Worm (Caenorhabditis elegans) whole organism, L4 larva: ENCODE measurements around the gene tbc-10.

ENCODE experiments used
- F10B5.3 ChIP-seq: sonication (generic microtip); optimal IDR thresholded peaks from 2 replicates; lab custom pipeline; 2016; ENCODE audit warnings: mild to moderate bottlenecking, missing genetic modification characterization, missing compliant biosample characterization
- F37D6.2 ChIP-seq: sonication (generic microtip); optimal IDR thresholded peaks from 2 replicates; lab custom pipeline; 2016; ENCODE audit warnings: mild to moderate bottlenecking, missing genetic modification characterization, missing compliant biosample characterization
- F44E2.7 ChIP-seq: fragments of 200-800 bp; sonication (Bioruptor generic); IDR thresholded peaks from 2 replicates; pipeline ENCODE4 v2.1.2; 2022; ENCODE audit warnings: missing genetic modification characterization, missing compliant biosample characterization
- T26A8.4 ChIP-seq: fragments of 200-800 bp; sonication (Bioruptor generic); IDR thresholded peaks from 2 replicates; pipeline ENCODE4 v1.3.6; 2022; ENCODE audit warnings: missing genetic modification characterization, missing compliant biosample characterization
- Y105C5A.15 ChIP-seq: fragments of 200-800 bp; sonication (Bioruptor generic); IDR thresholded peaks from 2 replicates; pipeline ENCODE4 v1.3.6; 2022; ENCODE audit warnings: missing genetic modification characterization, missing compliant biosample characterization
- Y75B8A.6 ChIP-seq: fragments of 200-800 bp; sonication (Bioruptor generic); IDR thresholded peaks from 2 replicates; pipeline ENCODE4 v1.3.6; 2022; ENCODE audit warnings: missing genetic modification reagents, missing genetic modification characterization, missing compliant biosample characterization
- aha-1 ChIP-seq: fragments of 150-350 bp; peaks from one replicate; lab custom pipeline; 2014; ENCODE audit warnings: missing biosample characterization, missing genetic modification characterization
- aly-2 ChIP-seq: sonication (generic microtip); optimal IDR thresholded peaks from 2 replicates; lab custom pipeline; 2018; ENCODE audit warnings: missing biosample characterization, missing genetic modification characterization
- ceh-62 ChIP-seq: sonication (generic microtip); optimal IDR thresholded peaks from 2 replicates; lab custom pipeline; 2017; ENCODE audit warnings: missing biosample characterization, missing genetic modification characterization
- cey-2 ChIP-seq: sonication (generic microtip); optimal IDR thresholded peaks from 3 replicates; lab custom pipeline; 2017; ENCODE audit warnings: missing genetic modification characterization, mild to moderate bottlenecking, missing compliant biosample characterization, antibody characterized with exemption, borderline replicate concordance; ENCODE audit not compliant: insufficient read depth
- ctbp-1 ChIP-seq: fragments of 200-800 bp; sonication (Bioruptor generic); IDR thresholded peaks from 2 replicates; pipeline ENCODE4 v1.3.6; 2022; ENCODE audit warnings: missing genetic modification reagents, missing genetic modification characterization, missing compliant biosample characterization
- daf-16 ChIP-seq, 3 experiments: sonication (generic microtip); optimal IDR thresholded peaks; 2 replicates each; lab custom pipeline; 2016 to 2017; ENCODE audit warnings: missing genetic modification characterization in 3 of 3, missing genetic modification reagents in 3 of 3, mild to moderate bottlenecking in 2 of 3, missing compliant biosample characterization in 2 of 3, missing biosample characterization in 1 of 3, moderate library complexity in 1 of 3
- daf-8 ChIP-seq: fragments of 200-800 bp; sonication (Bioruptor generic); IDR thresholded peaks from 2 replicates; pipeline ENCODE4 v1.3.6; 2022; ENCODE audit warnings: missing genetic modification characterization, missing compliant biosample characterization
- dmd-6 ChIP-seq: fragments of 200-800 bp; sonication (Bioruptor generic); IDR thresholded peaks from 2 replicates; pipeline ENCODE4 v1.3.6; 2022; ENCODE audit warnings: missing genetic modification reagents, missing genetic modification characterization, missing compliant biosample characterization
- egl-43 ChIP-seq: fragments of 200-800 bp; sonication (Bioruptor generic); IDR thresholded peaks from 2 replicates; pipeline ENCODE4 v1.3.6; 2022; ENCODE audit warnings: missing genetic modification reagents, missing genetic modification characterization, missing compliant biosample characterization
- fos-1 ChIP-seq: fragments of 150-350 bp; optimal IDR thresholded peaks from 2 replicates; lab custom pipeline; 2014; ENCODE audit warnings: missing biosample characterization, missing genetic modification characterization
- hif-1 ChIP-seq, 2 experiments: sonication (generic microtip); optimal IDR thresholded peaks; 2 replicates each; lab custom pipeline; 2016 to 2017; ENCODE audit warnings: missing compliant biosample characterization in 2 of 2, missing genetic modification characterization in 2 of 2, missing genetic modification reagents in 2 of 2, missing genotype in 2 of 2, mild to moderate bottlenecking in 1 of 2
- hlh-11 ChIP-seq: fragments of 200-800 bp; sonication (Bioruptor generic); optimal IDR thresholded peaks from 2 replicates; lab custom pipeline; 2018; ENCODE audit warnings: mild to moderate bottlenecking, missing genetic modification characterization, missing compliant biosample characterization
- hlh-30 ChIP-seq: sonication (generic microtip); optimal IDR thresholded peaks from 2 replicates; lab custom pipeline; 2017; ENCODE audit warnings: antibody characterized with exemption, mild to moderate bottlenecking, missing genetic modification characterization, missing compliant biosample characterization; ENCODE audit not compliant: insufficient read depth
- hmg-1.1 ChIP-seq: fragments of 200-800 bp; sonication (Bioruptor generic); IDR thresholded peaks from 2 replicates; pipeline ENCODE4 v1.3.6; 2022; ENCODE audit warnings: missing genetic modification reagents, missing genetic modification characterization, missing compliant biosample characterization
- lin-15B ChIP-seq: fragments of 150-350 bp; sonication (generic microtip); optimal IDR thresholded peaks from 3 replicates; lab custom pipeline; 2014; ENCODE audit warnings: missing biosample characterization, missing genetic modification characterization
- mdl-1 ChIP-seq, 2 experiments: fragments of 150-350 bp in 1 of 2; sonication (generic microtip) in 1 of 2; optimal IDR thresholded peaks; 2 replicates each; lab custom pipeline; 2014 to 2017; ENCODE audit warnings: missing biosample characterization in 2 of 2, missing genetic modification characterization in 2 of 2
- mep-1 ChIP-seq: fragments of 150-350 bp; sonication (generic microtip); optimal IDR thresholded peaks from 3 replicates; lab custom pipeline; 2014; ENCODE audit warnings: missing biosample characterization, missing genetic modification characterization
- mes-2 ChIP-seq: sonication (generic microtip); optimal IDR thresholded peaks from 2 replicates; lab custom pipeline; 2016; ENCODE audit warnings: missing genotype, mild to moderate bottlenecking, missing genetic modification characterization, missing compliant biosample characterization; ENCODE audit not compliant: poor library complexity, severe bottlenecking
- mxl-3 ChIP-seq: fragments of 200-800 bp; sonication (Bioruptor generic); optimal IDR thresholded peaks from 2 replicates; lab custom pipeline; 2018; ENCODE audit warnings: mild to moderate bottlenecking, missing genetic modification characterization, missing compliant biosample characterization
- nhr-11 ChIP-seq: fragments of 150-350 bp; optimal IDR thresholded peaks from 2 replicates; lab custom pipeline; 2014; ENCODE audit warnings: missing biosample characterization, missing genetic modification characterization
- nhr-111 ChIP-seq: fragments of 200-800 bp; sonication (Bioruptor generic); optimal IDR thresholded peaks from 2 replicates; lab custom pipeline; 2018; ENCODE audit warnings: mild to moderate bottlenecking, missing genetic modification characterization, missing compliant biosample characterization
- nhr-237 ChIP-seq: sonication (generic microtip); optimal IDR thresholded peaks from 2 replicates; lab custom pipeline; 2017; ENCODE audit warnings: missing biosample characterization, missing genetic modification characterization
- nhr-28 ChIP-seq: fragments of 150-350 bp; optimal IDR thresholded peaks from 2 replicates; lab custom pipeline; 2014; ENCODE audit warnings: missing biosample characterization, missing genetic modification characterization
- nhr-41 ChIP-seq: fragments of 200-800 bp; sonication (Bioruptor generic); IDR thresholded peaks from 2 replicates; pipeline ENCODE4 v1.3.6; 2022; ENCODE audit warnings: missing genetic modification reagents, missing genetic modification characterization, missing compliant biosample characterization
- nhr-76 ChIP-seq: fragments of 150-350 bp; optimal IDR thresholded peaks from 2 replicates; lab custom pipeline; 2014; ENCODE audit warnings: missing biosample characterization, missing genetic modification characterization
- nhr-77 ChIP-seq: fragments of 150-350 bp; optimal IDR thresholded peaks from 2 replicates; lab custom pipeline; 2014; ENCODE audit warnings: missing biosample characterization, missing genetic modification characterization
- php-3 ChIP-seq: fragments of 200-800 bp; sonication (Bioruptor generic); IDR thresholded peaks from 2 replicates; pipeline ENCODE4 v1.3.6; 2022; ENCODE audit warnings: missing genetic modification reagents, missing genetic modification characterization, missing compliant biosample characterization
- saeg-2 ChIP-seq: fragments of 200-800 bp; sonication (Bioruptor generic); IDR thresholded peaks from 2 replicates; pipeline ENCODE4 v1.3.6; 2022; ENCODE audit warnings: missing genetic modification reagents, missing genetic modification characterization, missing compliant biosample characterization
- set-16 ChIP-seq: fragments of 200-800 bp; sonication (Bioruptor generic); IDR thresholded peaks from 2 replicates; pipeline ENCODE4 v1.3.6; 2022; ENCODE audit warnings: missing genetic modification reagents, missing genetic modification characterization, missing compliant biosample characterization
- spr-1 ChIP-seq: sonication (generic microtip); optimal IDR thresholded peaks from 2 replicates; lab custom pipeline; 2016; ENCODE audit warnings: mild to moderate bottlenecking, missing genetic modification characterization, missing compliant biosample characterization
- unc-39 ChIP-seq: sonication (generic microtip); optimal IDR thresholded peaks from 2 replicates; lab custom pipeline; 2017; ENCODE audit warnings: missing biosample characterization, missing genetic modification characterization
- unc-62 ChIP-seq, 3 experiments: fragments of 150-350 bp in 1 of 3; sonication (generic microtip); optimal IDR thresholded peaks in 2 of 3; peaks in 1 of 3; 1 replicate in 1 of 3; 2 replicates in 2 of 3; lab custom pipeline; 2014 to 2017; ENCODE audit warnings: missing biosample characterization in 3 of 3, missing genetic modification characterization in 3 of 3, missing genetic modification reagents in 3 of 3, missing genotype in 1 of 3
- zfp-2 ChIP-seq: sonication (generic microtip); optimal IDR thresholded peaks from 2 replicates; lab custom pipeline; 2016; ENCODE audit warnings: mild to moderate bottlenecking, missing genetic modification characterization, missing compliant biosample characterization
- zip-11 ChIP-seq: fragments of 200-800 bp; sonication (Bioruptor generic); IDR thresholded peaks from 2 replicates; pipeline ENCODE4 v1.3.6; 2022; ENCODE audit warnings: missing genetic modification characterization, missing compliant biosample characterization
- zip-2 ChIP-seq: fragments of 150-350 bp; optimal IDR thresholded peaks from 2 replicates; lab custom pipeline; 2014; ENCODE audit warnings: missing biosample characterization, missing genetic modification characterization

Gene tbc-10

ce11 chrIII:1002510-1002909, 19.4 kb downstream of the tbc-10 start, which contains the start of gene clec-150 (continued):
- TF ChIP-seq daf-16 (GFP tag; optimal IDR thresholded peaks at IDR 0.05; lab: Kevin White, UChicago) (no peak), daf-16 (tag; optimal IDR thresholded peaks at IDR 0.05; lab: Kevin White, UChicago) (peak; percentile 79), mdl-1 (tag; optimal IDR thresholded peaks at IDR 0.05; lab: Kevin White, UChicago) (peak in 1 of 2 experiments; percentile 6), spr-1 (tag; lab: Kevin White, UChicago) (no peak)

ce11 chrIII:1004464-1004863, 21.4 kb downstream of the tbc-10 start:
- TF ChIP-seq Y75B8A.6 (GFP tag; lab: Robert Waterston, UW) (no peak), php-3 (GFP tag; lab: Robert Waterston, UW) (no peak), dmd-6 (no peak), nhr-76 (tag; lab: Kevin White, UChicago) (no peak), aly-2 (tag; lab: Kevin White, UChicago) (no peak), nhr-77 (tag; lab: Kevin White, UChicago) (no peak), mxl-3 (GFP tag; lab: Kevin White, UChicago) (no peak), zfp-2 (tag; lab: Kevin White, UChicago) (no peak), unc-39 (tag; lab: Kevin White, UChicago) (no peak), zip-2 (tag; lab: Kevin White, UChicago) (no peak), hlh-11 (tag; lab: Kevin White, UChicago) (no peak), hif-1 (tag; optimal IDR thresholded peaks at IDR 0.05; lab: Kevin White, UChicago) (no peak), ctbp-1 (no peak)

- TF ChIP-seq set-16: peak; percentile 76
Measured at ce11 chrIII:1006206-1006605, 23.1 kb downstream of the tbc-10 start.

ce11 chrIII:1007143-1007905, 24.3 kb downstream of the tbc-10 start:
- TF ChIP-seq lin-15B (tag; lab: Kevin White, UChicago) (no peak), nhr-237 (no peak), nhr-11 (tag; lab: Kevin White, UChicago) (peak; percentile 4), zip-11 (GFP tag; lab: Robert Waterston, UW) (no peak), aha-1 (peak; percentile 81), mes-2 (no peak), F10B5.3 (no peak), cey-2 (tag; lab: Kevin White, UChicago) (no peak), F44E2.7 (GFP tag; lab: Robert Waterston, UW) (no peak), unc-62 (GFP tag; optimal IDR thresholded peaks at IDR 0.05 in 1 of 2; lab: Kevin White, UChicago) (peak in 1 of 2 experiments; percentile 2), unc-62 (tag; optimal IDR thresholded peaks at IDR 0.05; lab: Kevin White, UChicago) (no peak), hmg-1.1 (no peak), mep-1 (tag; lab: Kevin White, UChicago) (no peak), set-16 (peak; percentile 55)

- no peak for TF ChIP-seq saeg-2
- no peak for TF ChIP-seq fos-1 (tag; lab: Kevin White, UChicago)
- no peak for TF ChIP-seq T26A8.4 (GFP tag; lab: Robert Waterston, UW)
- peak in 1 of 2 experiments; percentile 31 for TF ChIP-seq unc-62 (GFP tag; optimal IDR thresholded peaks at IDR 0.05 in 1 of 2; lab: Kevin White, UChicago)
- TF ChIP-seq unc-62 (tag; optimal IDR thresholded peaks at IDR 0.05; lab: Kevin White, UChicago): no peak
- TF ChIP-seq hlh-30 (tag; lab: Kevin White, UChicago): no peak
- no peak for TF ChIP-seq egl-43 (GFP tag; lab: Robert Waterston, UW)
- TF ChIP-seq nhr-28 (tag; lab: Kevin White, UChicago): peak; percentile 28
- TF ChIP-seq nhr-41 (GFP tag; lab: Robert Waterston, UW): no peak
- no peak for TF ChIP-seq daf-16 (GFP tag; optimal IDR thresholded peaks at IDR 0.05; lab: Kevin White, UChicago)
- TF ChIP-seq daf-16 (tag; optimal IDR thresholded peaks at IDR 0.05; lab: Kevin White, UChicago): peak; percentile 61
- no peak for TF ChIP-seq F37D6.2 (tag; lab: Kevin White, UChicago)
- no peak for TF ChIP-seq nhr-111 (GFP tag; lab: Kevin White, UChicago)
- TF ChIP-seq ctbp-1: no peak
- TF ChIP-seq aly-2 (tag; lab: Kevin White, UChicago): no peak
- TF ChIP-seq nhr-11 (tag; lab: Kevin White, UChicago): no peak
- TF ChIP-seq php-3 (GFP tag; lab: Robert Waterston, UW): no peak
- TF ChIP-seq daf-8 (GFP tag; lab: Robert Waterston, UW): no peak
- no peak for TF ChIP-seq ceh-62
- TF ChIP-seq Y105C5A.15: no peak
- no peak for TF ChIP-seq cey-2 (tag; lab: Kevin White, UChicago)
- no peak for TF ChIP-seq mep-1 (tag; lab: Kevin White, UChicago)
- no peak for TF ChIP-seq hlh-11 (tag; lab: Kevin White, UChicago)
Measured at ce11 chrIII:1008091-1008490, 25.0 kb downstream of the tbc-10 start, which contains the start of gene clc-27. TSS of gene clc-27 (plus strand) at chrIII:1008391.
